Fruit fly (Drosophila melanogaster) whole organism, larva: Measurements from ENCODE around the gene mub.
A peak's percentile ranks its signal among the peaks of the same experiment; 100 is the strongest.

Source experiments
- noc ChIP-seq: fragments of 200-800 bp; sonication (Bioruptor generic); optimal IDR thresholded peaks from 3 replicates; lab custom pipeline; 2019; ENCODE audit warnings: missing biosample characterization, mild to moderate bottlenecking, missing genetic modification characterization, moderate library complexity

mub gene

DNA sequence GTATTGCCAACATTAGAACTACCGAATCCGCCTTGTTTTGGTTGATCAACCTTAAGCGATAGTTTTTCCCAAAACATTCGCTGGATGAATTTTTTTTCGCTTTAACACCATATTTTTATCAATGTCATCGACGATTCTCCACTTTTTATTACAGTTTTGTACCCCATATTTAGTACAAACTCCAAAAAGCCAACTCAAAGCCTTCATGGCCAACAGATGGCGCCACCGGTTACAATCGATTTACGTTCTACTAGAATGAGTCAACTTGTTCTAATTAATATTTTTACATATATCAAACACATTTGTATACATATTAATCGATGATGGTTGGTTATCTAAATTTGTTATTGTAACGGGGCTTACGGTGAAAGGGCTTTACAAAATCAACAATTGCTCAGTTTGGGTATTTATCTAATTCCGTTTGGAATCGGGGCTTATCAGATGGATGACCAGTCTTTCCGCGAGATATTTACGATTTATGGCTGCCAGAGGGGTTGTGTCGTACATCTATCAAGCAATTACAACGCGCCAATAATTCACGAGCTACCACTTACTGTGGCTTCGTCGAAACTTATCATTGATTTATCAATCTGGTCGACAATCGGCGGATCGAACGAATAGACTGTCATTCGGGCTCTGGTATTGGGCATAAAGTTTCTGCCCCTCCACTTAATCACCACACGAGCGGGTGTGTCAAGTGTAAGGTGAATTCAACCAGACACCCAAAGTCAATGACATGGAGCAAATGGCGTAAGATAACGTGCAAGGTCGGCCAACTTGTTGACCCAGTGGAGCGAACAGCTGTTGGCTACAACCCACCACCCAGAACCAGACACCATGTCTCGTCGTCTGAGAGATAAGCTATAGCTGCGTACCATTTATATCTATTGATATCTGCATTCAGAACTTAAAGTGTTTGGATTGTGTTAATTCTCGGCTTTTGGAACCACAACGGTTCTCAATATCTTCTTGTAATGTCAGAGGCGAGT lies 108.7 kb downstream of the mub start:
- TF ChIP-seq noc: peak; percentile 48

DNA sequence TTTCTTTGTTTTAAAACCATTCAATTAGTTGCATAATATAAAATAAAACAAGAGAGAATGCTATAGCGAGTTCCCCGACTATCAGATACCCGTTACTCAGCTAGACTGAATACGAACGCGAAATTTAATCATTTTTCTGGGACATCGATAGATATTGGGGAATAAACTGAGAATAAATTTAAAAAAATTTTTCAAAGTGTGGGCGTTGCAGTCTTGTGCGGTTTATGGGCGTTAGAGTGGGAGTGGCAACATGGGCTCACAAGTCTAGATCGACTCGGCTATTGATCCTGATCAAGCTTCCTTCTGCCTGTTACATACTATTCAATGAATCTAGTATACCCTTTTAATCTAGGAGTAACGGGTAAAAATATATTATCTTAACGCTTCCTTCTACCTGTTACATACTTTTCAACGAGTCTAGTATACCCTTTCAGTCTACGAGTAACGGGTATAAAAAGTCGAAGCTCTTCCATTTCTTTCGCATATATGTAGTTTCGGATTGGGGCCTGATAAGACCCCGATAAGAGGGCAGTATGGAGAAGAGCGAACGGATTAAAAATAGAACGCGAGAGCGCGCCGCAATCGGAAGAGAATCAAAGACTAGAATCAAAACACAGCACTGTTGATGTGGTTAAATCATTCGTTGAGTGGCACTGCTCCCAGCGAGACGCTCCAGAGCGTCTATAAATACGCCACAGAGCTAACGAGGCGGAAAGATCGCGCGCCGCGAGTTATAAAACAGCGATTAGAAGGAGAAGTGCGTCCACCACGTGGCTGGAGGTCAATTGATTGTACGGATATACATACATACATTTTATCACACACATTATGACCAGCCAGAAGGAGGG lies 110.1 kb downstream of the mub start, which contains the start of gene CG7458:
Gene CG7458 (plus strand): TSS at position 637 of the 848 bp plus-strand sequence.
- peak; percentile 81 for TF ChIP-seq noc

DNA sequence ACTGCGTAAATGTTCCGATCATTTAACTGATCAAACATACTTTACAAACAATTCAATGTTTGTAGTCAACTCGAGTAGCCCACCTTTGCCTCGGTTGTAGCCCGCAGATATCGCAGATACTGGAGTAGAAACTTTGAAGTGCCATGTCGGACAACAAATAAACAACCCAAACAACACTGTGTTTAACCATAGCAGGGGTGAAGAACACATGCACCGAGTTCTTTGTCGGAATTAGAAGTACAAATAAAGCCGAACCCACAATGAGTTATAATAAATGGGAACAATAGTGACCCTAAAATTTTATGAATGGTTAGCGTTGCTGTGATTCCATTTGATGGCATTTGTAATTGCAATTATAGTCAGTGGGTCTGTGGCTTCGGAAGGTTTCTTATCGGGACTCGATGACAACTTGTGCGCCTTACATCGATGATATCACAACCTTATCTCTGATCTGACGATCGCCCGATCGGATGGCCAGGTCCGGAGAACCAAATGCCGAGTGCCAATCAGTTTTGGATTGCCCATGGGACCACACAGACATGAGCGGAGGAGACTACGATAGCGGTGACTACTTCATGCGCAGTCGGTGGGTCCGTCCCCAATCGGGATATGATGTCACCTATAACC lies 117.4 kb downstream of the mub start, which contains the start of gene Chs2:
Gene Chs2 (plus strand): TSS at position 510 of the 627 bp plus-strand sequence.
- no peak for TF ChIP-seq noc

DNA sequence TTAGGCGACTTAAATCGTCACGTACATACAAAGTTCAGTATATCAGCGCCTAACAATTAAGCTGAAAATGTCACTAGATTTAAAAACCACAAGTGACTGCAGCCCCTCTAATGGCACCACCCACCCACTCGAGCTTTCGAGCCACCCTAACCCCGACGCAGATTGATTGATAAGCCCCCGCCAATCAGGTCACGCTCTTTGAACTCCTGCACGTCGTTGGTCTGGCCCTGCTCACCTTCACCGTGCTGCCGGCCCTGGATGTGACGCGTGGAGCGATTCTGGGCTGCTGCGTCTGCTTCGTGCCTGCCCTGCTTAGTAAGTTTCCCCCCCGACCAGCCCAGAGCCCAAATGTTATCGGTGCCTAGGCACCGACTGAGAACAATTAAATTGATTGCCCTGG lies 118.7 kb downstream of the mub start:
- no peak for TF ChIP-seq noc

DNA sequence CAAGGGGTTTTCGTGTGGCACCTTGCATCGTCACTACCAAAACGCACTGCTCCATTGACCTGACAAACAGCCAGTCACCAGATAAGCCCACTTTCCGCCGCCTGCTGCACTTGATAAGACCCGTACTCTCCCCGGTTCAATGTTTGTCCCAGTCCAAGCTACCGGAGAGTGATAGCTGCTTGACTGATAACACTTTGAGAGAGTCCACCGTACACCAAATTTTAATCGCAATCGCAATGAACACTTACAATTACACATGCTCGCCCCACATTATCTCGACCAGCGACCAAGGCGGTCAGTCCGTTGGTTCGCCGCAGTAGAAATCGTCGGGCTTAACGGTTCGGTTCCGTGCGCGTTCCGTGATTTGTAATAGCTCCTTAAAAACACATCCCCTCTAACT lies 127.1 kb downstream of the mub start, which contains the start of gene P5CS:
Gene P5CS (plus strand): TSS at position 268 of the 400 bp plus-strand sequence.
- TF ChIP-seq noc: no peak

DNA sequence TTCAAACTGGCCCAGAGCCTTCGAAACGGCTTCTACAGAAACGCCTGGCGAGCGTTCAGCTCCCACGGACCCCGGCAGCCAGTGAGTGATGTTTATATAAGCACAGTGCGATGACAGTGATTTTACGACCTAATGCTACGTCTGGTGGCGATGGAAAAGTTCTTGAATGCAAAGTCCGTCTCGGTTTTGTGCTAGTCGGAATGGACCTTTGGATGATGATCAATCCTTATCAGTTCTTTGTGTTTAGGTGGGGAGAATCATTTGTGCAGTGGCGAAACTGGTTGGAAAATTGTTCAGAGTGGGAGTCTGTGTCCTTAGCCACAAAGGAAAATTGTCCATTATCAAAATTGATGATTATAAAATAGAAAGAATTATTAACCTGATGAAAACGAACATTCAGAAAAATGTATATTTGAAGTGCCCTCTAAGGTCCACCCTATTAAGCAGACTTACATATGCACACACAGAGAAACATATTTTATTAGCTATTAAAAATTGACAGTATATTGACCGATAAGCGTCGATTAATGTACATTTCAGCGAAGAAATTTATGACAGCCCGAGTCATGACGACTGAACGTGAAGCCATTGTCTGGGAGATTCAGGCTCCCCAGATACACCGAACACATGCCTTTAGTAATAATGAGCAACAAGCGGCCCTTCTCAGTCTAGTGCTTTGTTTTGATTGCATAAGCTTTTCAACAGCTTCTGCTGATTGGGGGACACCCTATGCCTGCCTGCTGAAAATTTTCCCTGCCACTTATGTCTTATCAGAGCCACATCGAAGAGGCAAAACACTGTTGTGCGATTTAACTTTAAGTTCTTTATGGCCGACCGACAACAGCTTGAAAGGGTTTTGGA lies 127.8 kb downstream of the mub start:
- TF ChIP-seq noc: peak; percentile 45

DNA sequence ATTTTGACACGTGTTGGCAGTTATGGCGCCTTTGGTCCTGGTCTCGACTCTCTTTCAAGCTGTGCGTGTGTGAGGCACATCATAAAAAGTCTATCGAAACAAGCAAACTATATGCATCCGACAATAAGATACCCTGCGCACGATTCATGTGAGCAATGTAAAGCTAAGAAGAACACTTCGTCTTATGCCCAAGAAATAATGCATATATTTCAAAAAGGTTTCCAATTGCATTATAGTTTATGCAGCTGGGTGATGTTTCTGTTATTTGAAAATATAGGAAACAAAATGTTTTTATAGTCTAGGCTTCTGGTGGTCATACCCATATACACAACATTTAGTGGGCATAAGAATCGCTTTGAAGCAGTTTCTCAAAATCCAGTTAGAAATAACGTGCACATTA lies 129.1 kb downstream of the mub start:
- TF ChIP-seq noc: no peak

DNA sequence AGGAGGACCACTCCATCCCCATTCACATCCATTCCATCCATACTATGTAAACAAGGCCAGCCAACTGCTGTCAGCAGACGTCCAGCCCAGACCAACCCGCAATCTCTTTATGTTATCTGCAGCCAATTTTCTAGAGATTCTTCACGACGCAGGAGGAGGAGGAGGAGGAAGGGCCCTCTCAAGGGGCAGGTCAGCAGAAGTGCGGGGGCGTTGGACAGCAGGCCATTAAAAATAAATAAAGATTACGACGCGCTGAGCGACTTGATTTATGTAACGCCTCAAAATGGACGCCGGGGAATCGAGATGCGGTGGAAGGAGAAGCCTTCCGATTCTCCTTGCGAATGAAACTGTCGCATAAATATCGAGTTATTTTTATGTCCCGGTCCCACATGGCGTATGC lies 135.2 kb downstream of the mub start:
- no peak for TF ChIP-seq noc
